Worm (Caenorhabditis elegans): ENCODE measurements around the gene set-13.

DNA sequence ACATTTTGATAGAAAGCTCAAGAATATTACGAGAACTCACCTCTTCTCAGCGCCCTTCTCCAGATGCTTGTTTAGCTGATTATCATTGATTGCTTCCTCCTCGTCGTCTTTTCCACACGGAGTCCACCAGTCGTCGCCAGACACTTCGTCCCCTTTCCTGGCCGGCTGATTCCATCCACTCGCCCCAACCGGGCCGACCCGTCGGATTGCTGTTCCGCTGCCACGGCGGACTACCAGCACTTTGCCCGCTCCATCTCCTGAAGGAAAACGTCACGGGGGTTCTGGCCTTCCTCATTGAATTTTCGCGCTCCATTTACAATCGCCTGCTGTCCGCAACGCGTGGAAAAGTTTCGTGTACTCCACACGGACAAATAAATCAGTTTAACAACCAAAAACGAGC, 33.4 kb upstream of the set-13 start:
- TF ChIP-seq lin-15B (tag; optimal IDR thresholded peaks at IDR 0.05) (no peak), mdl-1 (tag; optimal IDR thresholded peaks at IDR 0.05) (no peak), sea-2 (GFP tag; optimal IDR thresholded peaks at IDR 0.05) (no peak), nhr-25 (tag; optimal IDR thresholded peaks at IDR 0.05) (no peak), egl-5 (tag; optimal IDR thresholded peaks at IDR 0.05) (no peak)
